Worm (Caenorhabditis elegans): ENCODE results near the gene C15F1.5.

Gene C15F1.5

ce11 chrII:6970515-6970914 is at the start of gene C15F1.5:
Gene C15F1.5, minus strand, starts transcription at chrII:6970615.
- TF ChIP-seq sea-2 (GFP tag; optimal IDR thresholded peaks at IDR 0.05), result no peak
- TF ChIP-seq tbx-2 (tag; optimal IDR thresholded peaks at IDR 0.05), result no peak
- no peak for TF ChIP-seq snpc-4 (tag; optimal IDR thresholded peaks at IDR 0.05)
- no peak for TF ChIP-seq ceh-28 (tag; optimal IDR thresholded peaks at IDR 0.05)
- TF ChIP-seq lsy-12 (tag; optimal IDR thresholded peaks at IDR 0.05), result no peak
- TF ChIP-seq nhr-77 (tag; optimal IDR thresholded peaks at IDR 0.05), result no peak
- no peak for TF ChIP-seq ceh-82 (tag; optimal IDR thresholded peaks at IDR 0.05)
- no peak for TF ChIP-seq elt-3 (tag; optimal IDR thresholded peaks at IDR 0.05)
- no peak for TF ChIP-seq egl-27 (tag; optimal IDR thresholded peaks at IDR 0.05)
- TF ChIP-seq ama-1 (optimal IDR thresholded peaks at IDR 0.05), result no peak
- no peak for TF ChIP-seq nhr-11 (tag; optimal IDR thresholded peaks at IDR 0.05)
- TF ChIP-seq unc-39 (tag; optimal IDR thresholded peaks at IDR 0.05), result no peak
- no peak for TF ChIP-seq zag-1 (tag; optimal IDR thresholded peaks at IDR 0.05)
- TF ChIP-seq aly-2 (tag; optimal IDR thresholded peaks at IDR 0.05), result no peak
- no peak for TF ChIP-seq ZK546.5 (tag; optimal IDR thresholded peaks at IDR 0.05)
- TF ChIP-seq fkh-10 (GFP tag; optimal IDR thresholded peaks at IDR 0.05), result no peak
- no peak for TF ChIP-seq nfya-1 (tag; optimal IDR thresholded peaks at IDR 0.05; ENCODE audit: insufficient read depth)
- TF ChIP-seq ztf-4 (tag; optimal IDR thresholded peaks at IDR 0.05), result no peak

- no peak for TF ChIP-seq lin-39 (tag; optimal IDR thresholded peaks at IDR 0.05)
- TF ChIP-seq daf-12 (tag; optimal IDR thresholded peaks at IDR 0.05), result no peak
- TF ChIP-seq egl-5 (tag; optimal IDR thresholded peaks at IDR 0.05), result no peak
- no peak for TF ChIP-seq nhr-25 (tag; optimal IDR thresholded peaks at IDR 0.05)
- no peak for TF ChIP-seq sea-2 (GFP tag; optimal IDR thresholded peaks at IDR 0.05)
- TF ChIP-seq nfya-1 (tag; optimal IDR thresholded peaks at IDR 0.05; ENCODE audit: insufficient read depth), result no peak
- no peak for TF ChIP-seq tbx-2 (tag; optimal IDR thresholded peaks at IDR 0.05)
- no peak for TF ChIP-seq ztf-11 (tag; optimal IDR thresholded peaks at IDR 0.05)
- no peak for TF ChIP-seq elt-1 (tag; optimal IDR thresholded peaks at IDR 0.05)
- no peak for TF ChIP-seq unc-39 (tag; optimal IDR thresholded peaks at IDR 0.05)
- no peak for TF ChIP-seq nhr-28 (tag; optimal IDR thresholded peaks at IDR 0.05)
- TF ChIP-seq elt-2 (tag; optimal IDR thresholded peaks at IDR 0.05), result no peak
- TF ChIP-seq nhr-237 (tag; optimal IDR thresholded peaks at IDR 0.05), result no peak
Observed at ce11 chrII:7012592-7012991, 42.2 kb upstream of the C15F1.5 start, which contains the start of gene sqv-7. Gene sqv-7, minus strand, starts transcription at chrII:7012692.

- TF ChIP-seq mdl-1 (tag; optimal IDR thresholded peaks at IDR 0.05), result no peak
- TF ChIP-seq nhr-28 (tag; optimal IDR thresholded peaks at IDR 0.05), result no peak
- no peak for TF ChIP-seq sea-2 (GFP tag; optimal IDR thresholded peaks at IDR 0.05)
- TF ChIP-seq nhr-23 (tag; optimal IDR thresholded peaks at IDR 0.05), result peak; percentile 1
- peak; percentile 58 for TF ChIP-seq nhr-43 (tag; optimal IDR thresholded peaks at IDR 0.05; ENCODE audit: poor library complexity, severe bottlenecking)
- TF ChIP-seq mml-1 (tag; optimal IDR thresholded peaks at IDR 0.05), result no peak
- TF ChIP-seq nfya-1 (tag; optimal IDR thresholded peaks at IDR 0.05; ENCODE audit: insufficient read depth), result peak; percentile 19
- no peak for TF ChIP-seq ceh-9 (tag; optimal IDR thresholded peaks at IDR 0.05)
- TF ChIP-seq hmg-11 (tag; optimal IDR thresholded peaks at IDR 0.05), result peak; percentile 9
- peak; percentile 28 for TF ChIP-seq nhr-25 (tag; optimal IDR thresholded peaks at IDR 0.05)
- no peak for TF ChIP-seq R02D3.7 (tag; optimal IDR thresholded peaks at IDR 0.05)
- no peak for TF ChIP-seq ceh-82 (tag; optimal IDR thresholded peaks at IDR 0.05)
- peak; percentile 4 for TF ChIP-seq pqm-1 (tag; optimal IDR thresholded peaks at IDR 0.05)
Observed at ce11 chrII:7002956-7003357, 32.5 kb upstream of the C15F1.5 start.

DNA sequence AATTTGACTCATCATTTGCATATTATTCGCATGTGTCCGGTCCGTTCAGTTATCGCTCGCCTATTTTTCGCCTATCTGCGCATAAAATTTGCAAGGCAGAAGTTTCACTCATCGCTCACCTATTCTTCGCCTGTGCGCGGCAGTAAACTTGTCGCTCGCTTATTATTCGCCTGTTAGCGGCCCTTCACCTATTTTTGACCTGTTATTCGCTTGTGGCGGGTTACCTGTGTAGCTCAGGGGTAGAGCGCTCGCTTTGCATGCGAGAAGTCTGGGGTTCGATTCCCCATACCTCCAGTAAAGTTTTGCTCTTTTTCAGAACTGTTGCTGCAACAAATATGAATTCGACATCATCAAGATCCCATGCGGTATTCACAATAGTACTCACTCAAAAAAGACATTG is 31.0 kb upstream of the C15F1.5 start:
- TF ChIP-seq elt-2 (tag; optimal IDR thresholded peaks at IDR 0.05), result peak; percentile 24
- TF ChIP-seq lsy-12 (tag; optimal IDR thresholded peaks at IDR 0.05), result peak; percentile 13

- no peak for TF ChIP-seq nhr-77 (tag; optimal IDR thresholded peaks at IDR 0.05)
- TF ChIP-seq mml-1 (tag; optimal IDR thresholded peaks at IDR 0.05), result no peak
- TF ChIP-seq unc-39 (tag; optimal IDR thresholded peaks at IDR 0.05), result no peak
- TF ChIP-seq R02D3.7 (tag; optimal IDR thresholded peaks at IDR 0.05), result no peak
- no peak for TF ChIP-seq zag-1 (tag; optimal IDR thresholded peaks at IDR 0.05)
- TF ChIP-seq fos-1 (tag; optimal IDR thresholded peaks at IDR 0.05), result no peak
- no peak for TF ChIP-seq eor-1 (tag; optimal IDR thresholded peaks at IDR 0.05)
- no peak for TF ChIP-seq ceh-28 (tag; optimal IDR thresholded peaks at IDR 0.05)
- no peak for TF ChIP-seq lin-39 (tag; optimal IDR thresholded peaks at IDR 0.05)
- TF ChIP-seq tbx-2 (tag; optimal IDR thresholded peaks at IDR 0.05), result no peak
- TF ChIP-seq elt-1 (tag; optimal IDR thresholded peaks at IDR 0.05), result no peak
- TF ChIP-seq mdl-1 (tag; optimal IDR thresholded peaks at IDR 0.05), result no peak
- no peak for TF ChIP-seq nhr-12 (tag; optimal IDR thresholded peaks at IDR 0.05)
Observed at ce11 chrII:6995583-6995982, 25.2 kb upstream of the C15F1.5 start.

Measured in whole organism, L3 larva.